Fruit fly (Drosophila melanogaster): ENCODE results near the gene CG10841.

Gene CG10841

dm6 chr3R:13631642-13632041 is at the start of gene CG10841:
Gene CG10841, plus strand, starts transcription at chr3R:13631942.
- TF ChIP-seq insv (optimal IDR thresholded peaks at IDR 0.05) = no peak
- no peak for TF ChIP-seq psq (optimal IDR thresholded peaks at IDR 0.05)
- no peak for TF ChIP-seq ttk (optimal IDR thresholded peaks at IDR 0.05)
- TF ChIP-seq Myc (optimal IDR thresholded peaks at IDR 0.05) = no peak
- no peak for TF ChIP-seq h (optimal IDR thresholded peaks at IDR 0.05)
- TF ChIP-seq Sin3A (optimal IDR thresholded peaks at IDR 0.05) = no peak

dm6 chr3R:13587697-13588096 is 44.0 kb upstream of the CG10841 start, which contains the start of gene CG14370:
Gene CG14370, plus strand, starts transcription at chr3R:13587997.
- TF ChIP-seq Sin3A (optimal IDR thresholded peaks at IDR 0.05) (no peak), h (optimal IDR thresholded peaks at IDR 0.05) (no peak), Myc (optimal IDR thresholded peaks at IDR 0.05) (no peak), psq (optimal IDR thresholded peaks at IDR 0.05) (no peak), ttk (optimal IDR thresholded peaks at IDR 0.05) (no peak), insv (optimal IDR thresholded peaks at IDR 0.05) (no peak)

dm6 chr3R:13592557-13592956 is 39.2 kb upstream of the CG10841 start, which contains the start of gene CG14369:
Gene CG14369, minus strand, starts transcription at chr3R:13592657.
- no peak for TF ChIP-seq ttk (optimal IDR thresholded peaks at IDR 0.05)
- no peak for TF ChIP-seq insv (optimal IDR thresholded peaks at IDR 0.05)
- no peak for TF ChIP-seq Myc (optimal IDR thresholded peaks at IDR 0.05)
- no peak for TF ChIP-seq Sin3A (optimal IDR thresholded peaks at IDR 0.05)
- TF ChIP-seq h (optimal IDR thresholded peaks at IDR 0.05) = no peak
- TF ChIP-seq psq (optimal IDR thresholded peaks at IDR 0.05) = no peak

- TF ChIP-seq Sin3A (optimal IDR thresholded peaks at IDR 0.05) = no peak
- no peak for TF ChIP-seq h (optimal IDR thresholded peaks at IDR 0.05)
Measured at dm6 chr3R:13596409-13596808, 35.3 kb upstream of the CG10841 start.

- no peak for TF ChIP-seq insv (optimal IDR thresholded peaks at IDR 0.05)
- no peak for TF ChIP-seq h (optimal IDR thresholded peaks at IDR 0.05)
- no peak for TF ChIP-seq Myc (optimal IDR thresholded peaks at IDR 0.05)
- TF ChIP-seq psq (optimal IDR thresholded peaks at IDR 0.05) = no peak
Measured at dm6 chr3R:13600539-13600938, 31.2 kb upstream of the CG10841 start.

- no peak for TF ChIP-seq ttk (optimal IDR thresholded peaks at IDR 0.05)
Measured at dm6 chr3R:13609146-13609545, 22.6 kb upstream of the CG10841 start, which contains the start of gene CG9759. Gene CG9759, minus strand, starts transcription at chr3R:13609246.

- TF ChIP-seq psq (optimal IDR thresholded peaks at IDR 0.05) (no peak), ttk (optimal IDR thresholded peaks at IDR 0.05) (no peak), Myc (optimal IDR thresholded peaks at IDR 0.05) (no peak), Sin3A (optimal IDR thresholded peaks at IDR 0.05) (no peak), insv (optimal IDR thresholded peaks at IDR 0.05) (no peak), h (optimal IDR thresholded peaks at IDR 0.05) (no peak)
Measured at dm6 chr3R:13612333-13612732, 19.4 kb upstream of the CG10841 start, which contains the start of gene CG9757. Gene CG9757, minus strand, starts transcription at chr3R:13612433.

- no peak for TF ChIP-seq h (optimal IDR thresholded peaks at IDR 0.05)
- TF ChIP-seq psq (optimal IDR thresholded peaks at IDR 0.05) = no peak
- no peak for TF ChIP-seq ttk (optimal IDR thresholded peaks at IDR 0.05)
- no peak for TF ChIP-seq Myc (optimal IDR thresholded peaks at IDR 0.05)
- TF ChIP-seq Sin3A (optimal IDR thresholded peaks at IDR 0.05) = no peak
- TF ChIP-seq insv (optimal IDR thresholded peaks at IDR 0.05) = no peak
Measured at dm6 chr3R:13615007-13615406, 16.7 kb upstream of the CG10841 start.

dm6 chr3R:13615617-13616016 is 16.1 kb upstream of the CG10841 start, which contains the start of gene CG9269:
Gene CG9269, plus strand, starts transcription at chr3R:13615917.
- TF ChIP-seq insv (optimal IDR thresholded peaks at IDR 0.05) (no peak), psq (optimal IDR thresholded peaks at IDR 0.05) (no peak), h (optimal IDR thresholded peaks at IDR 0.05) (no peak), Sin3A (optimal IDR thresholded peaks at IDR 0.05) (no peak), ttk (optimal IDR thresholded peaks at IDR 0.05) (no peak), Myc (optimal IDR thresholded peaks at IDR 0.05) (no peak)

- no peak for TF ChIP-seq insv (optimal IDR thresholded peaks at IDR 0.05)
- TF ChIP-seq Sin3A (optimal IDR thresholded peaks at IDR 0.05) = no peak
- no peak for TF ChIP-seq ttk (optimal IDR thresholded peaks at IDR 0.05)
- no peak for TF ChIP-seq h (optimal IDR thresholded peaks at IDR 0.05)
- no peak for TF ChIP-seq psq (optimal IDR thresholded peaks at IDR 0.05)
- TF ChIP-seq Myc (optimal IDR thresholded peaks at IDR 0.05) = no peak
Measured at dm6 chr3R:13617228-13617627, 14.5 kb upstream of the CG10841 start.

- TF ChIP-seq h (optimal IDR thresholded peaks at IDR 0.05) (no peak), psq (optimal IDR thresholded peaks at IDR 0.05) (no peak), ttk (optimal IDR thresholded peaks at IDR 0.05) (no peak), Sin3A (optimal IDR thresholded peaks at IDR 0.05) (no peak), Myc (optimal IDR thresholded peaks at IDR 0.05) (no peak), insv (optimal IDR thresholded peaks at IDR 0.05) (no peak)
Measured at dm6 chr3R:13644778-13645660, 13.3 kb downstream of the CG10841 start.

- TF ChIP-seq psq (optimal IDR thresholded peaks at IDR 0.05) = no peak
- TF ChIP-seq insv (optimal IDR thresholded peaks at IDR 0.05) = no peak
- TF ChIP-seq h (optimal IDR thresholded peaks at IDR 0.05) = no peak
- TF ChIP-seq ttk (optimal IDR thresholded peaks at IDR 0.05) = no peak
Measured at dm6 chr3R:13645874-13646370, 14.2 kb downstream of the CG10841 start, which contains the start of gene sqd. Gene sqd, minus strand, starts transcription at chr3R:13646304.
